Worm (Caenorhabditis elegans) whole organism, L2 larva: ENCODE data around the gene W09D6.1.

Experiments
- C34F6.9 ChIP-seq: fragments of 150-350 bp; optimal IDR thresholded peaks from 2 replicates; lab custom pipeline; 2014; ENCODE audit warnings: missing biosample characterization, missing genetic modification characterization
- F13H6.1 ChIP-seq: sonication (generic microtip); optimal IDR thresholded peaks from 2 replicates; lab custom pipeline; 2016; ENCODE audit warnings: missing genetic modification characterization, missing compliant biosample characterization
- R02D3.7 ChIP-seq: fragments of 150-350 bp; optimal IDR thresholded peaks from 2 replicates; lab custom pipeline; 2014; ENCODE audit warnings: missing biosample characterization, missing genetic modification characterization
- Y55F3AM.14 ChIP-seq: fragments of 200-800 bp; sonication (Bioruptor generic); optimal IDR thresholded peaks from 2 replicates; lab custom pipeline; 2018; ENCODE audit warnings: mild to moderate bottlenecking, missing genetic modification characterization, missing compliant biosample characterization
- ZK546.5 ChIP-seq: sonication (generic microtip); optimal IDR thresholded peaks from 2 replicates; lab custom pipeline; 2017; ENCODE audit warnings: missing biosample characterization, missing genetic modification characterization
- alr-1 ChIP-seq: fragments of 150-350 bp; optimal IDR thresholded peaks from 2 replicates; lab custom pipeline; 2014; ENCODE audit warnings: missing biosample characterization, missing genetic modification characterization
- aly-2 ChIP-seq: fragments of 150-350 bp; optimal IDR thresholded peaks from 2 replicates; lab custom pipeline; 2014; ENCODE audit warnings: missing biosample characterization, missing genetic modification characterization
- ama-1 ChIP-seq: fragments of 150-350 bp; optimal IDR thresholded peaks from 2 replicates; lab custom pipeline; 2018; ENCODE audit warnings: inconsistent platforms
- blmp-1 ChIP-seq: sonication (generic microtip); optimal IDR thresholded peaks from 2 replicates; lab custom pipeline; 2017; ENCODE audit warnings: missing genetic modification characterization, mild to moderate bottlenecking, missing compliant biosample characterization, antibody characterized with exemption, moderate library complexity; ENCODE audit not compliant: insufficient read depth
- crh-2 ChIP-seq: sonication (generic microtip); optimal IDR thresholded peaks from 2 replicates; lab custom pipeline; 2017; ENCODE audit warnings: missing biosample characterization, missing genetic modification characterization
- dmd-4 ChIP-seq: sonication (generic microtip); optimal IDR thresholded peaks from 2 replicates; lab custom pipeline; 2017; ENCODE audit warnings: missing biosample characterization, missing genetic modification characterization
- egl-27 ChIP-seq: sonication (generic microtip); optimal IDR thresholded peaks from 3 replicates; lab custom pipeline; 2017; ENCODE audit warnings: missing biosample characterization, missing genetic modification reagents, missing genetic modification characterization
- elt-1 ChIP-seq: fragments of 150-350 bp; optimal IDR thresholded peaks from 2 replicates; lab custom pipeline; 2014; ENCODE audit warnings: missing biosample characterization, missing genetic modification characterization
- elt-3 ChIP-seq: sonication (generic microtip); optimal IDR thresholded peaks from 2 replicates; lab custom pipeline; 2017; ENCODE audit warnings: missing biosample characterization, missing genetic modification characterization
- fos-1 ChIP-seq: fragments of 150-350 bp; optimal IDR thresholded peaks from 2 replicates; lab custom pipeline; 2014; ENCODE audit warnings: missing biosample characterization, missing genetic modification characterization
- gmeb-1 ChIP-seq: fragments of 150-350 bp; optimal IDR thresholded peaks from 2 replicates; lab custom pipeline; 2014; ENCODE audit warnings: missing biosample characterization, missing genetic modification characterization
- lin-11 ChIP-seq: fragments of 150-350 bp; sonication (generic microtip); optimal IDR thresholded peaks from 2 replicates; lab custom pipeline; 2014; ENCODE audit warnings: missing biosample characterization, missing genetic modification characterization, inconsistent platforms, mixed read lengths
- lin-13 ChIP-seq: fragments of 150-350 bp; optimal IDR thresholded peaks from 2 replicates; lab custom pipeline; 2014; ENCODE audit warnings: missing biosample characterization, missing genetic modification reagents, missing genetic modification characterization
- lin-39 ChIP-seq: fragments of 150-350 bp; optimal IDR thresholded peaks from 2 replicates; lab custom pipeline; 2014; ENCODE audit warnings: missing biosample characterization, missing genetic modification reagents, missing genetic modification characterization
- lsy-2 ChIP-seq, 2 experiments: fragments of 150-350 bp in 1 of 2; sonication (generic microtip) in 1 of 2; optimal IDR thresholded peaks; 2 replicates each; lab custom pipeline; 2014 to 2017; ENCODE audit warnings: missing biosample characterization in 2 of 2, missing genetic modification characterization in 2 of 2
- mab-5 ChIP-seq: fragments of 150-350 bp; optimal IDR thresholded peaks from 2 replicates; lab custom pipeline; 2014; ENCODE audit warnings: missing biosample characterization, missing genetic modification characterization
- mbf-1 ChIP-seq: sonication (generic microtip); optimal IDR thresholded peaks from 2 replicates; lab custom pipeline; 2017; ENCODE audit warnings: missing biosample characterization, missing genetic modification characterization
- mdl-1 ChIP-seq, 2 experiments: fragments of 150-350 bp in 1 of 2; sonication (generic microtip) in 1 of 2; optimal IDR thresholded peaks; 2 replicates each; lab custom pipeline; 2017; ENCODE audit warnings: missing biosample characterization in 2 of 2, missing genetic modification characterization in 2 of 2
- nhr-11 ChIP-seq: fragments of 150-350 bp; optimal IDR thresholded peaks from 2 replicates; lab custom pipeline; 2014; ENCODE audit warnings: missing biosample characterization, missing genetic modification characterization
- nhr-12 ChIP-seq: fragments of 150-350 bp; optimal IDR thresholded peaks from 2 replicates; lab custom pipeline; 2014; ENCODE audit warnings: missing biosample characterization, missing genetic modification characterization
- nhr-237 ChIP-seq: fragments of 150-350 bp; optimal IDR thresholded peaks from 2 replicates; lab custom pipeline; 2014; ENCODE audit warnings: missing biosample characterization, missing genetic modification characterization
- nhr-6 ChIP-seq: fragments of 150-350 bp; optimal IDR thresholded peaks from 2 replicates; lab custom pipeline; 2014; ENCODE audit warnings: missing biosample characterization, missing genetic modification characterization
- nhr-77 ChIP-seq: fragments of 150-350 bp; optimal IDR thresholded peaks from 2 replicates; lab custom pipeline; 2014; ENCODE audit warnings: missing biosample characterization, missing genetic modification characterization
- sem-4 ChIP-seq: fragments of 150-350 bp; optimal IDR thresholded peaks from 2 replicates; lab custom pipeline; 2014; ENCODE audit warnings: missing biosample characterization, missing genetic modification reagents, missing genetic modification characterization
- skn-1 ChIP-seq: sonication (generic microtip); optimal IDR thresholded peaks from 2 replicates; lab custom pipeline; 2017; ENCODE audit warnings: missing biosample characterization, missing genetic modification characterization
- sma-3 ChIP-seq: sonication (generic microtip); optimal IDR thresholded peaks from 2 replicates; lab custom pipeline; 2016; ENCODE audit warnings: missing genetic modification reagents, missing genetic modification characterization, missing compliant biosample characterization
- sma-9 ChIP-seq, 2 experiments: fragments of 150-350 bp in 1 of 2; sonication (generic microtip) in 1 of 2; optimal IDR thresholded peaks; 2 replicates each; lab custom pipeline; 2014 to 2016; ENCODE audit warnings: missing genetic modification characterization in 2 of 2, mild to moderate bottlenecking in 1 of 2, missing biosample characterization in 1 of 2, missing compliant biosample characterization in 1 of 2, missing genetic modification reagents in 1 of 2, moderate library complexity in 1 of 2
- snpc-4 ChIP-seq: fragments of 150-350 bp; optimal IDR thresholded peaks from 2 replicates; lab custom pipeline; 2014; ENCODE audit warnings: missing biosample characterization, missing genetic modification characterization
- unc-39 ChIP-seq: fragments of 150-350 bp; optimal IDR thresholded peaks from 2 replicates; lab custom pipeline; 2014; ENCODE audit warnings: missing biosample characterization, missing genetic modification characterization
- unc-55 ChIP-seq: fragments of 150-350 bp; sonication (generic microtip); optimal IDR thresholded peaks from 3 replicates; lab custom pipeline; 2014; ENCODE audit warnings: missing biosample characterization, missing genetic modification reagents, missing genetic modification characterization
- unc-62 ChIP-seq: fragments of 150-350 bp; optimal IDR thresholded peaks from 2 replicates; lab custom pipeline; 2014; ENCODE audit warnings: missing biosample characterization, missing genetic modification reagents, missing genetic modification characterization
- zag-1 ChIP-seq: fragments of 150-350 bp; optimal IDR thresholded peaks from 2 replicates; lab custom pipeline; 2014; ENCODE audit warnings: missing biosample characterization, missing genetic modification characterization
- ztf-1 ChIP-seq: fragments of 200-800 bp; sonication (Bioruptor generic); conservative IDR thresholded peaks from 2 replicates; pipeline ENCODE4 v1.3.6; 2022; ENCODE audit warnings: missing genetic modification characterization, missing compliant biosample characterization
- ztf-11 ChIP-seq: sonication (generic microtip); optimal IDR thresholded peaks from 2 replicates; lab custom pipeline; 2017; ENCODE audit warnings: missing biosample characterization, missing genetic modification characterization
- ztf-4 ChIP-seq: fragments of 150-350 bp; optimal IDR thresholded peaks from 2 replicates; lab custom pipeline; 2014; ENCODE audit warnings: missing biosample characterization, missing genetic modification characterization

Gene W09D6.1

DNA sequence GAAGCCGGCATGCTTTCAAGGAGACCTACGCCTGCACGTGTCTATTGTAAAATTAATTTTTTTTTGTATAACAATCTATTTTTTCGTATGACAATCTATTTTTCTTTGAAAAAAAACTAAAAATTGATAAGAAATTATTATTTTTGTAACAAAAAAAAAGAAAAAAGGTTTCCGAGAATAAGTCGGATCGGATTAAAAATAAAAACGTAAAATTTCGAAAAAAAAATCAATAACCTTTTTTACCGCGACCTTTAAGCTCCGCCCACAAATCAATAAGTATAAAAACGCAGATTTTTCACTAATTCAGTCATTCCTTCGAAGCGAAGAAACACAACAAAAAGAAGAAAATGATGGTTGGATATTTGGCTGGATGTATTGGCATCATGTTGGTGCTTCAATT lies 10.8 kb downstream of the W09D6.1 start, which contains the start of gene W09D6.4:
Gene W09D6.4 (plus strand): TSS at position 301 of the 400 bp plus-strand sequence.
- TF ChIP-seq snpc-4 (tag; lab: Kevin White, UChicago): no peak
- TF ChIP-seq, all 48 proteins: peak for 0

DNA sequence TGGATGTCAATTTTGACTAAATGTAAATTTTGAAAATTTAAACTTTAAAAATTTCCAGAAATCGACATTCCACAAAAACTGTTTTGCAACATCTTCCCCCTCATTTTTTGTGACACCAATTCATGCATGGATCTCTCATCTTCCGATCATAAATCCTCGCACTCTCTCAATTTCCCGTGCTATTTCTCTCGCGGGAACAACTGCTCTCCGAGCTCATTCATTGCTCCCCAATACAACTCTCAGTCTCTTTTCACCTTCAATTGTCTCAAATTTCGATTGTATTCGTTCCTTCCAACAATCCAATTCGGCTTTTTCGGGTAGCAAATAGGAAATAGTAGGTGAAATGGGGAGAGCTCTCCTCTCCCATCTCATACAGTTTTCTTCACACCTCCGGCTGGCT lies 14.0 kb downstream of the W09D6.1 start:
- TF ChIP-seq lin-39 (tag; lab: Kevin White, UChicago): no peak
- no peak for TF ChIP-seq skn-1 (tag; lab: Kevin White, UChicago)
- no peak for TF ChIP-seq nhr-237 (tag; lab: Kevin White, UChicago)
- TF ChIP-seq fos-1 (tag; lab: Kevin White, UChicago): no peak
- TF ChIP-seq unc-39 (tag; lab: Kevin White, UChicago): no peak
- TF ChIP-seq elt-1 (tag; lab: Kevin White, UChicago): no peak
- no peak for TF ChIP-seq unc-62 (GFP tag; lab: Kevin White, UChicago)
- no peak for TF ChIP-seq mbf-1
- no peak for TF ChIP-seq snpc-4 (tag; lab: Kevin White, UChicago)
- no peak for TF ChIP-seq lin-13 (GFP tag; lab: Kevin White, UChicago)
- TF ChIP-seq ama-1: no peak
- no peak for TF ChIP-seq unc-55 (GFP tag; lab: Kevin White, UChicago)

DNA sequence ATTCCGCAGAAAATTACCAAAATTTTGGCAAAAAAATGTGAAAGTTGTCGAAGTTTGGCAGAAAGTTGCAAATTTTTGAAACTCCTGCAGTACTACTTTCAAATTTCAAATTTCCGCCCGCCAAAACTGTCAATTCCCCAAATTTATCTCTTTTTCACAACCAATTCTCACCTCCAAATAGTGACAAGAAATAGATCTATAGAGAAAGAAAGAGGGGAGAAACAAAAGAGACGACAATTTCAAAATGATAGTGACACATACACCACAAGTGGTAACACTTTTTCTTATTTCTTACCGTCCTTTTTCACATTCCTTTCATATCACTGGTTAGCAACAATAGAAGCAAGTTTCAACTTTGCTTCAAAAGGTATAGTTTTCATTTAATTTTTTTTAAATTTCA lies 15.3 kb downstream of the W09D6.1 start:
- peak; percentile 31 for TF ChIP-seq fos-1 (tag; lab: Kevin White, UChicago)
- no peak for TF ChIP-seq nhr-6
- TF ChIP-seq lin-11 (tag; lab: Kevin White, UChicago): no peak
- no peak for TF ChIP-seq alr-1 (tag; lab: Kevin White, UChicago)
- TF ChIP-seq blmp-1 (tag; lab: Kevin White, UChicago): no peak
- no peak for TF ChIP-seq lsy-2 (tag; optimal IDR thresholded peaks at IDR 0.05; lab: Kevin White, UChicago)

DNA sequence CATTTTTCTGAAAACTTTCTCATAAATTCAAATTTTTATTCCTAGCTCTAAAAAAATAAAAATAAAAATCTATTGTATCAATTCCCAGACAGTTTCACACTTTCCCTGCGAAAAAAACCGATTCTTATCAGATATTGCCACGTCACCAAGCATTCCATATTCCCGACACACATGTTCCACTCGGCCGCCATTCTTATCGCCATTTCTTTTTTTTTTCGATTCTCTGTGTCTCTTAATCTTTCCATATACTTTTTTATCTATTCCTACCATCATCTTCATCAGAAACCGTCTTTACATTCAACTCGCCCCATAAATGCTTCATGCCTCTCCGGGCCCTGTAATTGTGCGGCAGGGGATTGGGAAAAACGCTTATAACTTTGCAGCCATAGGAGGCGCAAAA lies 18.8 kb downstream of the W09D6.1 start:
- peak; percentile 82 for TF ChIP-seq fos-1 (tag; lab: Kevin White, UChicago)
- TF ChIP-seq lin-13 (GFP tag; lab: Kevin White, UChicago): no peak
- TF ChIP-seq alr-1 (tag; lab: Kevin White, UChicago): no peak
- no peak for TF ChIP-seq sem-4 (tag; lab: Kevin White, UChicago)
- peak; percentile 2 for TF ChIP-seq F13H6.1 (tag; lab: Kevin White, UChicago)
- no peak for TF ChIP-seq dmd-4
- peak; percentile 94 for TF ChIP-seq crh-2
- peak; percentile 27 for TF ChIP-seq blmp-1 (tag; lab: Kevin White, UChicago)

DNA sequence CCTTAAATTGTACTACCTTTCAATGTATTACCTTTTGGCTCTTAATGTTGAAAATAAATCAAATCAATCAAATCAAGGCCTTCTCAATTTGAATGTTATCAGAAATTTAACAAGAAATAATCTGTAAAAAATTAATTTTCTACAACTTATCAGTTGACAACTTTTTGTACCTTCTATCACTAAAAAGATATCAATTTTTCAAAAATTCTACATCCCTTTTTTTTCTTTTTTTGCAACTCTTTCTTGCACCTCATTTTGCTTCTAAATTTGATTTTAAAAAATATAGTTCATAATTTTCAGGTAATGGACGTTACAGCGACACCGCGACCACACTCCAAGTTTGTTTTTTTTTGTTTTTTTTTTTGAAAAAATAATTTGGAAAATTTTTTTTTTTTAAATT lies 19.5 kb downstream of the W09D6.1 start, which contains the start of gene W09D6.5:
Gene W09D6.5 (plus strand): TSS at position 301 of the 400 bp plus-strand sequence.
- TF ChIP-seq lin-39 (tag; lab: Kevin White, UChicago) (no peak), sma-9 (GFP tag; optimal IDR thresholded peaks at IDR 0.05; lab: Kevin White, UChicago) (no peak), sma-9 (tag; optimal IDR thresholded peaks at IDR 0.05; lab: Kevin White, UChicago) (no peak)

DNA sequence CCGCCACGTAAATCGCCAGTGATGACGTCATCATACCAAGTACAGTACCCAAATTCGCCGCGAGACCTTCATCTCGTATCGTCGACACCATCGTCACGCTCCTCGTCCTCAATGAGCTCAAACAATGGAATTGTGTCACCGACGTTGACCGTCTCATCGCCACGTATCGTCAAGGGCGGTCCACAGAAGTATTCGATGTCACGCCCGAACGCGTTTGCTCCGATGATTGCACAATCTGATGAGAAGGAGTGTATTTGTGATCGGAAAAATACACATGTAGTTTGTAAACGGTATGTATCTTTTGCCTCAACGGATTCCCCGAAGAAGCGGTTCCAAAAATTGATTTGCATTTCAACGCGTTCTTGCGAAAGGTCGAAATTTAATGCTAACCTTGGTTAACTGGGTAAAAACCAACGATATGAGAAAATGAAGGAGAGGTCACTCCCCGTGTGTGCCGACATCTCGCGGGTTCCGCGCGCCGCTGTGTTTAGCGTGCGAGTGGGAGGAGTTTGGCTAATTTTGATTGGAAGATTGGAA lies 21.5 kb downstream of the W09D6.1 start:
- TF ChIP-seq aly-2 (tag; lab: Kevin White, UChicago) (no peak), ztf-11 (tag; lab: Kevin White, UChicago) (no peak), F13H6.1 (tag; lab: Kevin White, UChicago) (no peak), blmp-1 (tag; lab: Kevin White, UChicago) (no peak), ztf-4 (tag; lab: Kevin White, UChicago) (no peak), lin-39 (tag; lab: Kevin White, UChicago) (no peak), nhr-11 (tag; lab: Kevin White, UChicago) (no peak), nhr-12 (tag; lab: Kevin White, UChicago) (no peak), ZK546.5 (tag; lab: Kevin White, UChicago) (no peak), gmeb-1 (tag; lab: Kevin White, UChicago) (peak; percentile 16), egl-27 (tag; lab: Kevin White, UChicago) (peak; percentile 24), sma-3 (peak; percentile 65), mdl-1 (tag; optimal IDR thresholded peaks at IDR 0.05; lab: Kevin White, UChicago) (no peak), nhr-77 (tag; lab: Kevin White, UChicago) (no peak), mab-5 (tag; lab: Kevin White, UChicago) (no peak), mbf-1 (no peak), ztf-1 (GFP tag; lab: Robert Waterston, UW) (no peak), elt-1 (tag; lab: Kevin White, UChicago) (no peak), unc-62 (GFP tag; lab: Kevin White, UChicago) (no peak), elt-3 (tag; lab: Kevin White, UChicago) (no peak), ama-1 (peak; percentile 98), C34F6.9 (tag; lab: Kevin White, UChicago) (no peak), unc-39 (tag; lab: Kevin White, UChicago) (no peak), zag-1 (tag; lab: Kevin White, UChicago) (no peak), R02D3.7 (no peak), lsy-2 (tag; optimal IDR thresholded peaks at IDR 0.05; lab: Kevin White, UChicago) (peak; percentile 2 to 45), skn-1 (tag; lab: Kevin White, UChicago) (no peak), fos-1 (tag; lab: Kevin White, UChicago) (peak; percentile 10), lin-11 (tag; lab: Kevin White, UChicago) (no peak), Y55F3AM.14 (no peak), crh-2 (peak; percentile 62)
